Fruit fly (Drosophila melanogaster) whole organism, embryonic: ENCODE measurements around the gene CG12783.

Experiments
- Adf1 ChIP-seq: fragments of 200-800 bp; sonication (Bioruptor generic); IDR thresholded peaks from 2 replicates; pipeline ENCODE4 v1.3.6; 2022; ENCODE audit warnings: missing biosample characterization, missing genetic modification characterization
- Blimp-1 ChIP-seq: fragments of 200-800 bp; sonication (Bioruptor generic); optimal IDR thresholded peaks from 3 replicates; lab custom pipeline; 2018; ENCODE audit warnings: missing biosample characterization, missing genetic modification characterization, mild to moderate bottlenecking, moderate library complexity, missing genetic modification reagents
- CG14667 ChIP-seq: fragments of 200-800 bp; sonication (Bioruptor generic); IDR thresholded peaks from 2 replicates; pipeline ENCODE4 v1.3.6; 2022; ENCODE audit warnings: missing biosample characterization, missing genetic modification characterization
- CG14860 ChIP-seq: fragments of 200-800 bp; sonication (Bioruptor generic); IDR thresholded peaks from 3 replicates; pipeline ENCODE4 v1.3.6; 2022; ENCODE audit warnings: missing biosample characterization, missing genetic modification characterization; ENCODE audit not compliant: partially characterized antibody
- CG15696 ChIP-seq: fragments of 200-800 bp; sonication (Bioruptor generic); optimal IDR thresholded peaks from 2 replicates; lab custom pipeline; 2019; ENCODE audit warnings: missing biosample characterization, mild to moderate bottlenecking, missing genetic modification characterization, moderate library complexity
- CG16863 ChIP-seq: fragments of 200-800 bp; sonication (Bioruptor generic); optimal IDR thresholded peaks from 3 replicates; lab custom pipeline; 2016; ENCODE audit warnings: missing biosample characterization, missing genetic modification characterization
- CG17186 ChIP-seq: fragments of 200-800 bp; sonication (Bioruptor generic); optimal IDR thresholded peaks from 3 replicates; lab custom pipeline; 2017; ENCODE audit warnings: missing biosample characterization, missing genetic modification reagents, missing genetic modification characterization
- CG2116 ChIP-seq: fragments of 200-800 bp; sonication (Bioruptor generic); optimal IDR thresholded peaks from 3 replicates; lab custom pipeline; 2018; ENCODE audit warnings: missing biosample characterization, mild to moderate bottlenecking, missing genetic modification characterization
- CG31388 ChIP-seq: fragments of 200-800 bp; sonication (Bioruptor generic); optimal IDR thresholded peaks from 2 replicates; lab custom pipeline; 2016; ENCODE audit warnings: missing biosample characterization, missing genetic modification characterization
- CG33557 ChIP-seq: fragments of 200-800 bp; sonication (Bioruptor generic); optimal IDR thresholded peaks from 2 replicates; lab custom pipeline; 2019; ENCODE audit warnings: missing biosample characterization, mild to moderate bottlenecking, missing genetic modification characterization, moderate library complexity
- CG34376 ChIP-seq: fragments of 200-800 bp; sonication (Bioruptor generic); optimal IDR thresholded peaks from 2 replicates; lab custom pipeline; 2018; ENCODE audit warnings: missing biosample characterization, mild to moderate bottlenecking, missing genetic modification characterization
- CG4282 ChIP-seq: fragments of 200-800 bp; sonication (Bioruptor generic); optimal IDR thresholded peaks from 2 replicates; lab custom pipeline; 2016; ENCODE audit warnings: missing biosample characterization, missing genetic modification characterization
- CG4404 ChIP-seq: fragments of 200-800 bp; sonication (Bioruptor generic); IDR thresholded peaks from 2 replicates; pipeline ENCODE4 v1.3.6; 2022; ENCODE audit warnings: missing biosample characterization, missing genetic modification characterization
- CG5180 ChIP-seq: fragments of 200-800 bp; sonication (Bioruptor generic); optimal IDR thresholded peaks from 3 replicates; lab custom pipeline; 2017; ENCODE audit warnings: missing biosample characterization, missing genetic modification characterization, mild to moderate bottlenecking, moderate library complexity, missing genetic modification reagents
- CG8089 ChIP-seq: fragments of 200-800 bp; sonication (Bioruptor generic); optimal IDR thresholded peaks from 3 replicates; lab custom pipeline; 2016; ENCODE audit warnings: missing biosample characterization, missing genetic modification characterization
- CG9797 ChIP-seq: fragments of 200-800 bp; sonication (Bioruptor generic); optimal IDR thresholded peaks from 3 replicates; lab custom pipeline; 2018; ENCODE audit warnings: missing biosample characterization, mild to moderate bottlenecking, missing genetic modification characterization
- D19B ChIP-seq: fragments of 200-800 bp; sonication (Bioruptor generic); optimal IDR thresholded peaks from 2 replicates; lab custom pipeline; 2017; ENCODE audit warnings: missing biosample characterization, mild to moderate bottlenecking, missing genetic modification characterization
- Dek ChIP-seq: fragments of 200-800 bp; sonication (Bioruptor generic); optimal IDR thresholded peaks from 3 replicates; lab custom pipeline; 2019; ENCODE audit warnings: missing biosample characterization, mild to moderate bottlenecking, missing genetic modification characterization, moderate library complexity
- Ets97D ChIP-seq: fragments of 200-800 bp; sonication (Bioruptor generic); optimal IDR thresholded peaks from 3 replicates; lab custom pipeline; 2016; ENCODE audit warnings: missing biosample characterization, missing genetic modification characterization
- HLH4C ChIP-seq: fragments of 200-800 bp; sonication (Bioruptor generic); IDR thresholded peaks from 3 replicates; pipeline ENCODE4 v1.3.6; 2022; ENCODE audit warnings: missing biosample characterization, missing genetic modification characterization; ENCODE audit not compliant: partially characterized antibody
- Hr78 ChIP-seq, 2 experiments: fragments of 200-800 bp in 1 of 2; fragments of >200 bp in 1 of 2; sonication (Bioruptor generic) in 1 of 2; optimal IDR thresholded peaks; 2 replicates each; lab custom pipeline; 2017 to 2019; ENCODE audit warnings: missing biosample characterization in 2 of 2, missing genetic modification characterization in 2 of 2, mild to moderate bottlenecking in 1 of 2, moderate library complexity in 1 of 2
- Lhr ChIP-seq: fragments of 200-800 bp; sonication (Bioruptor generic); optimal IDR thresholded peaks from 3 replicates; lab custom pipeline; 2017; ENCODE audit warnings: mild to moderate bottlenecking, missing biosample characterization, missing genetic modification reagents, missing genetic modification characterization
- Sox100B ChIP-seq: fragments of 200-800 bp; sonication (Bioruptor generic); optimal IDR thresholded peaks from 3 replicates; lab custom pipeline; 2018; ENCODE audit warnings: missing biosample characterization, mild to moderate bottlenecking, missing genetic modification characterization
- Trl ChIP-seq, 3 experiments: fragments of >200 bp in 2 of 3; fragments of 200-800 bp in 1 of 3; sonication (Bioruptor generic) in 1 of 3; optimal IDR thresholded peaks; 2 replicates in 1 of 3; 3 replicates in 2 of 3; lab custom pipeline; 2016 to 2017; ENCODE audit warnings: missing biosample characterization in 1 of 3, missing genetic modification characterization in 1 of 3
- bcd ChIP-seq: fragments of 200-800 bp; sonication (Bioruptor generic); optimal IDR thresholded peaks from 2 replicates; lab custom pipeline; 2017; ENCODE audit warnings: missing biosample characterization, mild to moderate bottlenecking, missing genetic modification characterization
- br ChIP-seq: fragments of >200 bp; optimal IDR thresholded peaks from 2 replicates; lab custom pipeline; 2017
- btn ChIP-seq: fragments of 200-800 bp; sonication (Bioruptor generic); optimal IDR thresholded peaks from 2 replicates; lab custom pipeline; 2016; ENCODE audit warnings: missing biosample characterization, missing genetic modification characterization
- crc ChIP-seq: fragments of 200-800 bp; sonication (Bioruptor generic); optimal IDR thresholded peaks from 2 replicates; lab custom pipeline; 2016; ENCODE audit warnings: missing biosample characterization, missing genetic modification characterization
- croc ChIP-seq: fragments of 200-800 bp; sonication (Bioruptor generic); conservative IDR thresholded peaks from 3 replicates; pipeline ENCODE4 v1.3.6; 2022; ENCODE audit warnings: missing biosample characterization, missing genetic modification characterization
- cwo ChIP-seq: fragments of 200-800 bp; sonication (Bioruptor generic); optimal IDR thresholded peaks from 3 replicates; lab custom pipeline; 2017; ENCODE audit warnings: missing biosample characterization, missing genetic modification characterization, mild to moderate bottlenecking, moderate library complexity, missing genetic modification reagents
- fru ChIP-seq: fragments of >200 bp; optimal IDR thresholded peaks from 2 replicates; lab custom pipeline; 2017
- grn ChIP-seq: fragments of 200-800 bp; sonication (Bioruptor generic); optimal IDR thresholded peaks from 3 replicates; lab custom pipeline; 2017; ENCODE audit warnings: missing biosample characterization, missing genetic modification characterization
- gsb-n ChIP-seq: fragments of 200-800 bp; sonication (Bioruptor generic); optimal IDR thresholded peaks from 3 replicates; lab custom pipeline; 2018; ENCODE audit warnings: missing biosample characterization, mild to moderate bottlenecking, missing genetic modification characterization
- klu ChIP-seq: fragments of 200-800 bp; sonication (Bioruptor generic); IDR thresholded peaks from 2 replicates; pipeline ENCODE4 v1.3.6; 2022; ENCODE audit warnings: missing biosample characterization, missing genetic modification characterization
- odd ChIP-seq: fragments of 200-800 bp; sonication (Bioruptor generic); optimal IDR thresholded peaks from 2 replicates; lab custom pipeline; 2017; ENCODE audit warnings: missing biosample characterization, mild to moderate bottlenecking, missing genetic modification characterization
- onecut ChIP-seq: fragments of 200-800 bp; sonication (Bioruptor generic); IDR thresholded peaks from 2 replicates; pipeline ENCODE4 v1.3.6; 2022; ENCODE audit warnings: missing biosample characterization, missing genetic modification characterization
- p53 ChIP-seq: fragments of 200-800 bp; sonication (Bioruptor generic); optimal IDR thresholded peaks from 2 replicates; lab custom pipeline; 2016; ENCODE audit warnings: missing biosample characterization, missing genetic modification characterization
- pho ChIP-seq: fragments of 200-800 bp; sonication (Bioruptor generic); optimal IDR thresholded peaks from 2 replicates; lab custom pipeline; 2016; ENCODE audit warnings: missing biosample characterization, missing genetic modification characterization
- prd ChIP-seq, 3 experiments: fragments of >200 bp in 2 of 3; fragments of 200-800 bp in 1 of 3; sonication (Bioruptor generic) in 1 of 3; optimal IDR thresholded peaks in 2 of 3; IDR thresholded peaks in 1 of 3; 2 replicates in 2 of 3; 3 replicates in 1 of 3; pipeline versions ENCODE4 v1.3.6 to Lab custom; 2017 to 2022; ENCODE audit warnings: missing biosample characterization in 1 of 3, missing genetic modification characterization in 1 of 3
- rib ChIP-seq: fragments of 200-800 bp; sonication (Bioruptor generic); IDR thresholded peaks from 2 replicates; pipeline ENCODE4 v1.3.6; 2022; ENCODE audit warnings: missing biosample characterization, missing genetic modification characterization
- schlank ChIP-seq: fragments of 200-800 bp; sonication (Bioruptor generic); optimal IDR thresholded peaks from 2 replicates; lab custom pipeline; 2018; ENCODE audit warnings: missing biosample characterization, mild to moderate bottlenecking, missing genetic modification characterization
- scrt ChIP-seq: fragments of 200-800 bp; sonication (Bioruptor generic); optimal IDR thresholded peaks from 2 replicates; lab custom pipeline; 2018; ENCODE audit warnings: missing biosample characterization, mild to moderate bottlenecking, missing genetic modification characterization, moderate library complexity
- sd ChIP-seq: fragments of 200-800 bp; sonication (Bioruptor generic); optimal IDR thresholded peaks from 3 replicates; lab custom pipeline; 2018; ENCODE audit warnings: missing biosample characterization, mild to moderate bottlenecking, missing genetic modification characterization, moderate library complexity
- stwl ChIP-seq: fragments of 200-800 bp; sonication (Bioruptor generic); optimal IDR thresholded peaks from 3 replicates; lab custom pipeline; 2018; ENCODE audit warnings: missing biosample characterization, mild to moderate bottlenecking, missing genetic modification characterization, moderate library complexity
- tgo ChIP-seq: fragments of 200-800 bp; sonication (Bioruptor generic); IDR thresholded peaks from 3 replicates; pipeline ENCODE4 v1.3.6; 2022; ENCODE audit warnings: missing biosample characterization, missing genetic modification characterization
- twi ChIP-seq: fragments of 200-800 bp; optimal IDR thresholded peaks from 2 replicates; lab custom pipeline; 2019; ENCODE audit warnings: missing biosample characterization, mild to moderate bottlenecking, missing genetic modification characterization, moderate library complexity
- unc-4 ChIP-seq: fragments of 200-800 bp; sonication (Bioruptor generic); IDR thresholded peaks from 2 replicates; pipeline ENCODE4 v1.3.6; 2022; ENCODE audit warnings: missing biosample characterization, missing genetic modification characterization; ENCODE audit not compliant: partially characterized antibody
- zen ChIP-seq: fragments of 200-800 bp; sonication (Bioruptor generic); optimal IDR thresholded peaks from 3 replicates; lab custom pipeline; 2018; ENCODE audit warnings: missing biosample characterization, mild to moderate bottlenecking, missing genetic modification characterization, moderate library complexity

CG12783 gene

dm6 chr3R:16624750-16625549 is 11.8 kb upstream of the CG12783 start, which contains the start of gene Fas1 (continued):
- TF ChIP-seq CG5180 (GFP tag; lab: Kevin White, UChicago) (no peak), br (lab: Kevin White, UChicago) (no peak), pho (no peak), CG4282 (GFP tag; lab: Kevin White, UChicago) (no peak), Lhr (peak; percentile 75), CG2116 (peak; percentile 99), croc (GFP tag; lab: Robert Waterston, UW) (no peak), unc-4 (peak; percentile 74), CG4404 (GFP tag; lab: Robert Waterston, UW) (no peak), zen (tag; lab: Kevin White, UChicago) (peak; percentile 22), sd (tag; lab: Kevin White, UChicago) (peak; percentile 7), bcd (GFP tag; lab: Kevin White, UChicago) (no peak), fru (lab: Kevin White, UChicago) (no peak), CG34376 (GFP tag; lab: Kevin White, UChicago) (no peak), klu (no peak), HLH4C (GFP tag; lab: Robert Waterston, UW) (peak; percentile 70; the same call in 2 of the 3 replicates), Dek (no peak), twi (tag; lab: Kevin White, UChicago) (no peak), CG17186 (GFP tag; lab: Kevin White, UChicago) (peak; percentile 53), crc (GFP tag; lab: Kevin White, UChicago) (no peak), stwl (tag; lab: Kevin White, UChicago) (peak; percentile 89), p53 (no peak), CG8089 (peak; percentile 15), scrt (GFP tag; lab: Kevin White, UChicago) (no peak), CG14860 (GFP tag; lab: Robert Waterston, UW) (peak; percentile 44; the same call in 1 of the 3 replicates), D19B (GFP tag; lab: Kevin White, UChicago) (no peak), Hr78 (GFP tag; optimal IDR thresholded peaks at IDR 0.05; lab: Kevin White, UChicago) (no peak), Adf1 (GFP tag; lab: Robert Waterston, UW) (0 out of 2 replicates have a peak, but pooled peaks have one; percentile 11), grn (no peak), tgo (GFP tag; lab: Robert Waterston, UW) (no peak), rib (no peak), Blimp-1 (GFP tag; lab: Kevin White, UChicago) (no peak), cwo (GFP tag; lab: Kevin White, UChicago) (no peak), Ets97D (GFP tag; lab: Kevin White, UChicago) (peak; percentile 59), Sox100B (GFP tag; lab: Kevin White, UChicago) (no peak), Trl (optimal IDR thresholded peaks at IDR 0.05; lab: Kevin White, UChicago) (no peak), Trl (GFP tag; optimal IDR thresholded peaks at IDR 0.05; lab: Kevin White, UChicago) (no peak), onecut (GFP tag; lab: Robert Waterston, UW) (peak; percentile 88), btn (no peak), schlank (tag; lab: Kevin White, UChicago) (no peak), CG14667 (GFP tag; lab: Robert Waterston, UW) (no peak), CG16863 (no peak), CG33557 (no peak), CG31388 (GFP tag; lab: Kevin White, UChicago) (no peak), gsb-n (tag; lab: Kevin White, UChicago) (peak; percentile 4), prd (optimal IDR thresholded peaks at IDR 0.05; lab: Kevin White, UChicago) (no peak), prd (GFP tag; IDR thresholded peaks at IDR 0.05; lab: Robert Waterston, UW) (no peak), odd (GFP tag; lab: Kevin White, UChicago) (no peak), CG9797 (GFP tag; lab: Kevin White, UChicago) (peak; percentile 34), CG15696 (tag; lab: Kevin White, UChicago) (no peak)
